Worm (Caenorhabditis elegans): ENCODE data around the gene pfd-5.

The pfd-5 gene

DNA sequence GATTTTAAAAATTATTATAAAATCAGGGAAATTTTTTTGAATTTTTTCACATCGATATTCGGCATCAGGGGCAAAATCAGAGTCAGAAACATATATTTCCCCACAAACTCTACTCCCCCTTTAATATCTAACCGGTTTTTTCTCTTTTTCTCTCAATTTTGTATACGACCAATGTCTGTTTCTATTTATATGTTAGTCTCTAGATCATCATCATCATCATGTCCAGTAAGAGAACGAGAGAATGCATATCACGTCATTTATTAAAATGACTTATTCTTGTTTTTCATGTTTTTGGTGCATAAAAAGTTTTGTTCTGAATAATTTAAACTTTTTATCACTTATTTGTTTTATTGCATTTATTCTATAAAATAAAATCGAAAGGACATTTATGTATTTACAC, 46.1 kb downstream of the pfd-5 start:
- peak; percentile 37 for TF ChIP-seq nhr-23 (tag; optimal IDR thresholded peaks at IDR 0.05)
- TF ChIP-seq nhr-43 (tag; optimal IDR thresholded peaks at IDR 0.05; ENCODE audit: poor library complexity, severe bottlenecking), result no peak
- TF ChIP-seq fkh-10 (GFP tag; optimal IDR thresholded peaks at IDR 0.05), result no peak
- TF ChIP-seq jun-1 (tag; optimal IDR thresholded peaks at IDR 0.05), result no peak
- TF ChIP-seq eor-1 (tag; optimal IDR thresholded peaks at IDR 0.05), result no peak
- no peak for TF ChIP-seq unc-39 (tag; optimal IDR thresholded peaks at IDR 0.05)
- no peak for TF ChIP-seq ceh-16 (tag; optimal IDR thresholded peaks at IDR 0.05)

DNA sequence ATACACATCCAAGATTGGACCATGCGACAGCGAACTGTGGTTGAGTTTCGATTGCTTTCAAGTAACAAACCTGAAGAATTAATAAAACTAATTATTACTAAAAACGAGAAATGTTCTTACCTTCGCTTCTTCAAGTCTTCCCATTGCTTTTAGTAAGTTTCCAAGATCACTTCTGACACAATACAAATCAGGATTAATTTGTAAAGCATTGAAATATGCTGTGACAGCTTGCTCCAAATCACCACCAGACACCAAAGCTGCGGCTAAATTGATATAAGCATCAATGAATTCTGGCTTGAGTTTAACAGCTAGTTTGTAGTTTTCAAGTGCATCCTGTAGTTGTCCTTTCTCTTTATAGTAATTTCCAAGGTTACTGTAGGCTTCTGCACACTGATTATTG, 48.5 kb downstream of the pfd-5 start:
- TF ChIP-seq nhr-76 (tag; optimal IDR thresholded peaks at IDR 0.05) (no peak), jun-1 (tag; optimal IDR thresholded peaks at IDR 0.05) (no peak), elt-1 (tag; optimal IDR thresholded peaks at IDR 0.05) (no peak), ztf-11 (tag; optimal IDR thresholded peaks at IDR 0.05) (no peak), unc-62 (GFP tag; optimal IDR thresholded peaks at IDR 0.05) (no peak), R02D3.7 (tag; optimal IDR thresholded peaks at IDR 0.05) (no peak)

DNA sequence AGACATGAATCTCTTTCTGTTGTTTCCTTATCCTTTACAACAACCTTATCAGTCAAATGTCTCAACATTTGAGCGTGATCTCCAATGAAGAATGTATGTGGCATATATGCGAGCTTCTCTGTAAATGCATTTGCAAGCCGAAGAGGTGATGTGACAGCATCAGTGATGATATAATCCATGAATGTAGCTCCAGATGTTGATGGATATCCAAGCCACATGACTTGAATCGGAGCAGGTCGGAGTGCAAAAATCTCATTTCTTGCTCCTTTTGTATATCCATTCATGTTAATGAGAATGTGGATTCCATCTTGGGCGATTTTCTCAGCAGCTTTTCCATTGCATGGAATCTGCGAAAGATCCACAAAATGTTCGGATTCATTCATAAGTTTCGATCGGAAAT, 50.5 kb downstream of the pfd-5 start:
- TF ChIP-seq snpc-4 (tag; optimal IDR thresholded peaks at IDR 0.05), result no peak
- TF ChIP-seq mdl-1 (tag; optimal IDR thresholded peaks at IDR 0.05), result no peak
- TF ChIP-seq mml-1 (tag; optimal IDR thresholded peaks at IDR 0.05), result no peak
- no peak for TF ChIP-seq ama-1 (optimal IDR thresholded peaks at IDR 0.05)
- TF ChIP-seq egl-27 (tag; optimal IDR thresholded peaks at IDR 0.05), result no peak
- no peak for TF ChIP-seq nhr-77 (tag; optimal IDR thresholded peaks at IDR 0.05)
- no peak for TF ChIP-seq nhr-23 (tag; optimal IDR thresholded peaks at IDR 0.05)
- TF ChIP-seq ceh-16 (tag; optimal IDR thresholded peaks at IDR 0.05), result no peak
- TF ChIP-seq eor-1 (tag; optimal IDR thresholded peaks at IDR 0.05), result no peak
- TF ChIP-seq nhr-76 (tag; optimal IDR thresholded peaks at IDR 0.05), result no peak
- no peak for TF ChIP-seq nhr-67 (tag; optimal IDR thresholded peaks at IDR 0.05)
- no peak for TF ChIP-seq elt-1 (tag; optimal IDR thresholded peaks at IDR 0.05)
- TF ChIP-seq pqm-1 (tag; optimal IDR thresholded peaks at IDR 0.05), result no peak
- TF ChIP-seq daf-12 (tag; optimal IDR thresholded peaks at IDR 0.05), result no peak
- no peak for TF ChIP-seq lsy-12 (tag; optimal IDR thresholded peaks at IDR 0.05)

All from whole organism, L3 larva.